Worm (Caenorhabditis elegans): ENCODE results near the gene ZK1058.3.

- TF ChIP-seq lin-39 (tag; optimal IDR thresholded peaks at IDR 0.05), result no peak
- no peak for TF ChIP-seq dpl-1 (GFP tag; optimal IDR thresholded peaks at IDR 0.05)
- TF ChIP-seq zfp-2 (tag; optimal IDR thresholded peaks at IDR 0.05), result no peak
- no peak for TF ChIP-seq lsy-2 (tag; optimal IDR thresholded peaks at IDR 0.05)
- no peak for TF ChIP-seq ztf-7 (tag; optimal IDR thresholded peaks at IDR 0.05)
- TF ChIP-seq unc-62 (GFP tag; optimal IDR thresholded peaks at IDR 0.05 in 1 of 2), result peak in 1 of 2 experiments; percentile 91
- TF ChIP-seq unc-62 (tag; optimal IDR thresholded peaks at IDR 0.05), result no peak
These were observed 50.5 kb downstream of the ZK1058.3 start for ce11 chrIII:3969133-3969532.

Measured in whole organism, L4 larva.